Worm (Caenorhabditis elegans) whole organism, late embryonic: Measurements from ENCODE around the gene rbm-22.

Experiments
- F13H6.1 ChIP-seq: sonication (generic microtip); optimal IDR thresholded peaks from 2 replicates; lab custom pipeline; 2016; ENCODE audit warnings: missing genetic modification characterization, missing compliant biosample characterization
- T23F11.4 ChIP-seq: fragments of 200-800 bp; sonication (Bioruptor generic); optimal IDR thresholded peaks from 2 replicates; lab custom pipeline; 2018; ENCODE audit warnings: mild to moderate bottlenecking, missing genetic modification characterization, missing compliant biosample characterization
- Y22D7AL.16 ChIP-seq: sonication (generic microtip); optimal IDR thresholded peaks from 2 replicates; lab custom pipeline; 2016; ENCODE audit warnings: missing genetic modification characterization, missing compliant biosample characterization
- ceh-18 ChIP-seq: sonication (generic microtip); optimal IDR thresholded peaks from 2 replicates; lab custom pipeline; 2016; ENCODE audit warnings: missing genetic modification characterization, missing compliant biosample characterization
- ceh-24 ChIP-seq: sonication (generic microtip); optimal IDR thresholded peaks from 2 replicates; lab custom pipeline; 2016; ENCODE audit warnings: mild to moderate bottlenecking, missing genetic modification characterization, missing compliant biosample characterization
- ceh-31 ChIP-seq: sonication (generic microtip); optimal IDR thresholded peaks from 2 replicates; lab custom pipeline; 2016; ENCODE audit warnings: missing genetic modification characterization, missing compliant biosample characterization
- ceh-45 ChIP-seq: fragments of 200-800 bp; sonication (Bioruptor generic); IDR thresholded peaks from 2 replicates; pipeline ENCODE4 v1.3.6; 2022; ENCODE audit warnings: missing genetic modification reagents, missing genetic modification characterization, missing compliant biosample characterization
- ceh-9 ChIP-seq: sonication (generic microtip); optimal IDR thresholded peaks from 2 replicates; lab custom pipeline; 2016; ENCODE audit warnings: mild to moderate bottlenecking, missing genetic modification characterization, inconsistent platforms, missing compliant biosample characterization
- ets-4 ChIP-seq: sonication (generic microtip); optimal IDR thresholded peaks from 2 replicates; lab custom pipeline; 2016; ENCODE audit warnings: missing genetic modification characterization, missing compliant biosample characterization
- hlh-13 ChIP-seq: fragments of 200-800 bp; sonication (Bioruptor generic); optimal IDR thresholded peaks from 2 replicates; lab custom pipeline; 2018; ENCODE audit warnings: mild to moderate bottlenecking, missing genetic modification characterization, missing compliant biosample characterization
- hlh-6 ChIP-seq: sonication (generic microtip); optimal IDR thresholded peaks from 2 replicates; lab custom pipeline; 2016; ENCODE audit warnings: missing genotype, missing genetic modification characterization, missing compliant biosample characterization
- lim-6 ChIP-seq: sonication (generic microtip); optimal IDR thresholded peaks from 2 replicates; lab custom pipeline; 2016; ENCODE audit warnings: missing genetic modification characterization, missing compliant biosample characterization
- madf-2 ChIP-seq: sonication (generic microtip); optimal IDR thresholded peaks from 2 replicates; lab custom pipeline; 2017; ENCODE audit warnings: missing genetic modification characterization, missing compliant biosample characterization
- npax-4 ChIP-seq: sonication (generic microtip); optimal IDR thresholded peaks from 2 replicates; lab custom pipeline; 2016; ENCODE audit warnings: missing genetic modification characterization, missing compliant biosample characterization
- pag-3 ChIP-seq: sonication (generic microtip); optimal IDR thresholded peaks from 2 replicates; lab custom pipeline; 2016; ENCODE audit warnings: missing compliant biosample characterization, missing genetic modification characterization, borderline replicate concordance
- pat-9 ChIP-seq: fragments of 200-800 bp; sonication (Bioruptor generic); optimal IDR thresholded peaks from 2 replicates; lab custom pipeline; 2018; ENCODE audit warnings: mild to moderate bottlenecking, missing genetic modification characterization, moderate library complexity, missing compliant biosample characterization
- ref-2 ChIP-seq: sonication (generic microtip); optimal IDR thresholded peaks from 2 replicates; lab custom pipeline; 2016; ENCODE audit warnings: missing genetic modification characterization, missing compliant biosample characterization
- sox-2 ChIP-seq: fragments of 200-800 bp; sonication (Bioruptor generic); IDR thresholded peaks from 2 replicates; pipeline ENCODE4 v1.3.6; 2022; ENCODE audit warnings: missing genetic modification reagents, missing genetic modification characterization, missing compliant biosample characterization
- tbx-2 ChIP-seq: sonication (generic microtip); optimal IDR thresholded peaks from 2 replicates; lab custom pipeline; 2016; ENCODE audit warnings: missing genetic modification characterization, missing compliant biosample characterization
- unc-3 ChIP-seq, 2 experiments: fragments of 200-800 bp in 1 of 2; sonication (Bioruptor generic) in 1 of 2; sonication (generic microtip) in 1 of 2; conservative IDR thresholded peaks in 1 of 2; optimal IDR thresholded peaks in 1 of 2; 2 replicates each; pipeline versions ENCODE4 v1.3.6 to Lab custom; 2016 to 2022; ENCODE audit warnings: missing compliant biosample characterization in 2 of 2, missing genetic modification characterization in 2 of 2, missing genetic modification reagents in 1 of 2
- unc-86 ChIP-seq: sonication (generic microtip); optimal IDR thresholded peaks from 2 replicates; lab custom pipeline; 2016; ENCODE audit warnings: missing genetic modification characterization, missing compliant biosample characterization

Gene rbm-22

ce11 chrIV:10909206-10909605, 48.0 kb downstream of the rbm-22 start, which contains the start of gene ZK596.2:
TSS of gene ZK596.2 (minus strand) at chrIV:10909306.
- no peak for TF ChIP-seq ceh-18
- TF ChIP-seq npax-4 (tag; lab: Kevin White, UChicago) = no peak
- no peak for TF ChIP-seq hlh-6 (tag; lab: Kevin White, UChicago)
- no peak for TF ChIP-seq ceh-45 (GFP tag; lab: Robert Waterston, UW)
- TF ChIP-seq madf-2 (tag; lab: Kevin White, UChicago) = no peak
- no peak for TF ChIP-seq hlh-13

ce11 chrIV:10909708-10910107, 48.5 kb downstream of the rbm-22 start, which contains the start of gene pyk-2:
TSS of gene pyk-2 (plus strand) at chrIV:10909913.
- TF ChIP-seq ceh-9 = no peak
- no peak for TF ChIP-seq ets-4 (tag; lab: Kevin White, UChicago)
- TF ChIP-seq lim-6 (tag; lab: Kevin White, UChicago) = no peak
- TF ChIP-seq tbx-2 = no peak
- TF ChIP-seq F13H6.1 (tag; lab: Kevin White, UChicago) = no peak
- no peak for TF ChIP-seq sox-2
- TF ChIP-seq T23F11.4 (GFP tag; lab: Kevin White, UChicago) = no peak

- TF ChIP-seq pag-3 (tag; lab: Kevin White, UChicago) (no peak), ceh-31 (tag; lab: Kevin White, UChicago) (no peak), unc-3 (GFP tag; conservative IDR thresholded peaks at IDR 0.05; lab: Robert Waterston, UW) (no peak), unc-3 (tag; optimal IDR thresholded peaks at IDR 0.05; lab: Kevin White, UChicago) (no peak), Y22D7AL.16 (no peak), unc-86 (tag; lab: Kevin White, UChicago) (no peak), ref-2 (tag; lab: Kevin White, UChicago) (no peak), pat-9 (tag; lab: Kevin White, UChicago) (no peak), ceh-24 (tag; lab: Kevin White, UChicago) (no peak)
These were observed 51.9 kb downstream of the rbm-22 start, which contains the start of gene ZK593.2 for ce11 chrIV:10913081-10913480. TSS of gene ZK593.2 (plus strand) at chrIV:10913381.
